Fruit fly (Drosophila melanogaster) whole organism, embryonic: Measurements from ENCODE around the gene CG44001.

Source experiments
- Asciz ChIP-seq: fragments of 200-800 bp; sonication (Bioruptor generic); optimal IDR thresholded peaks from 2 replicates; lab custom pipeline; 2017; ENCODE audit warnings: missing biosample characterization, mild to moderate bottlenecking, missing genetic modification characterization, missing genetic modification reagents
- Atf6 ChIP-seq: fragments of 200-800 bp; sonication (Bioruptor generic); IDR thresholded peaks from 2 replicates; pipeline ENCODE4 v1.3.6; 2022; ENCODE audit warnings: missing biosample characterization, missing genetic modification characterization
- Bgb ChIP-seq: fragments of 200-800 bp; sonication (Bioruptor generic); IDR thresholded peaks from 2 replicates; pipeline ENCODE4 v1.3.6; 2022; ENCODE audit warnings: missing biosample characterization, missing genetic modification characterization; ENCODE audit not compliant: partially characterized antibody
- CG11695 ChIP-seq: fragments of 200-800 bp; sonication (Bioruptor generic); IDR thresholded peaks from 3 replicates; pipeline ENCODE4 v1.3.6; 2022; ENCODE audit warnings: missing biosample characterization, missing genetic modification characterization
- CG12659 ChIP-seq: fragments of 200-800 bp; sonication (Bioruptor generic); optimal IDR thresholded peaks from 3 replicates; lab custom pipeline; 2017; ENCODE audit warnings: mild to moderate bottlenecking, missing biosample characterization, missing genetic modification reagents, missing genetic modification characterization
- CG12942 ChIP-seq: fragments of 200-800 bp; sonication (Bioruptor generic); optimal IDR thresholded peaks from 3 replicates; lab custom pipeline; 2016; ENCODE audit warnings: missing biosample characterization, missing genetic modification characterization
- CG14014 ChIP-seq: fragments of 200-800 bp; sonication (Bioruptor generic); IDR thresholded peaks from 2 replicates; pipeline ENCODE4 v1.3.6; 2022; ENCODE audit warnings: missing biosample characterization, missing genetic modification characterization
- CG14050 ChIP-seq: fragments of 200-800 bp; sonication (Bioruptor generic); IDR thresholded peaks from 3 replicates; pipeline ENCODE4 v1.3.6; 2022; ENCODE audit warnings: missing biosample characterization, missing genetic modification characterization
- CG14441 ChIP-seq: fragments of 200-800 bp; sonication (Bioruptor generic); IDR thresholded peaks from 2 replicates; pipeline ENCODE4 v1.3.6; 2022; ENCODE audit warnings: missing biosample characterization, missing genetic modification characterization
- CG14667 ChIP-seq: fragments of 200-800 bp; sonication (Bioruptor generic); IDR thresholded peaks from 2 replicates; pipeline ENCODE4 v1.3.6; 2022; ENCODE audit warnings: missing biosample characterization, missing genetic modification characterization
- CG14710 ChIP-seq: fragments of 200-800 bp; sonication (Bioruptor generic); optimal IDR thresholded peaks from 3 replicates; lab custom pipeline; 2019; ENCODE audit warnings: missing biosample characterization, mild to moderate bottlenecking, missing genetic modification characterization, moderate library complexity
- CG1647 ChIP-seq: fragments of 200-800 bp; sonication (Bioruptor generic); optimal IDR thresholded peaks from 3 replicates; lab custom pipeline; 2016; ENCODE audit warnings: missing biosample characterization, missing genetic modification characterization
- CG17612 ChIP-seq: fragments of 200-800 bp; sonication (Bioruptor generic); IDR thresholded peaks from 2 replicates; pipeline ENCODE4 v1.3.6; 2022; ENCODE audit warnings: missing biosample characterization, missing genetic modification characterization
- CG31441 ChIP-seq: fragments of 200-800 bp; sonication (Bioruptor generic); IDR thresholded peaks from 2 replicates; pipeline ENCODE4 v1.3.6; 2022; ENCODE audit warnings: missing biosample characterization, missing genetic modification characterization
- CG33557 ChIP-seq: fragments of 200-800 bp; sonication (Bioruptor generic); optimal IDR thresholded peaks from 2 replicates; lab custom pipeline; 2019; ENCODE audit warnings: missing biosample characterization, mild to moderate bottlenecking, missing genetic modification characterization, moderate library complexity
- CG34422 ChIP-seq: fragments of 200-800 bp; sonication (Bioruptor generic); IDR thresholded peaks from 3 replicates; pipeline ENCODE4 v1.3.6; 2022; ENCODE audit warnings: missing biosample characterization, missing genetic modification characterization
- CG7271 ChIP-seq: fragments of 200-800 bp; sonication (Bioruptor generic); optimal IDR thresholded peaks from 2 replicates; lab custom pipeline; 2018; ENCODE audit warnings: missing biosample characterization, mild to moderate bottlenecking, missing genetic modification characterization, moderate library complexity
- CG7372 ChIP-seq: fragments of 200-800 bp; sonication (Bioruptor generic); IDR thresholded peaks from 2 replicates; pipeline ENCODE4 v1.3.6; 2022; ENCODE audit warnings: missing biosample characterization, missing genetic modification characterization
- Deaf1 ChIP-seq: fragments of 200-800 bp; optimal IDR thresholded peaks from 3 replicates; lab custom pipeline; 2019; ENCODE audit warnings: missing biosample characterization, mild to moderate bottlenecking, missing genetic modification characterization, moderate library complexity
- HLH4C ChIP-seq: fragments of 200-800 bp; sonication (Bioruptor generic); IDR thresholded peaks from 3 replicates; pipeline ENCODE4 v1.3.6; 2022; ENCODE audit warnings: missing biosample characterization, missing genetic modification characterization; ENCODE audit not compliant: partially characterized antibody
- Kr ChIP-seq: fragments of 200-800 bp; sonication (Bioruptor generic); optimal IDR thresholded peaks from 2 replicates; lab custom pipeline; 2017; ENCODE audit warnings: missing biosample characterization, mild to moderate bottlenecking, missing genetic modification characterization
- Lim3 ChIP-seq: fragments of 200-800 bp; sonication (Bioruptor generic); IDR thresholded peaks from 2 replicates; pipeline ENCODE4 v1.3.6; 2022; ENCODE audit warnings: missing biosample characterization, missing genetic modification characterization
- Mes4 ChIP-seq: fragments of 200-800 bp; sonication (Bioruptor generic); optimal IDR thresholded peaks from 2 replicates; lab custom pipeline; 2016; ENCODE audit warnings: missing biosample characterization, missing genetic modification characterization
- Nf-YA ChIP-seq: fragments of 200-800 bp; sonication (Bioruptor generic); IDR thresholded peaks from 2 replicates; pipeline ENCODE4 v1.3.6; 2022; ENCODE audit warnings: missing biosample characterization, missing genetic modification characterization
- Nf-YB ChIP-seq: fragments of 200-800 bp; sonication (Bioruptor generic); optimal IDR thresholded peaks from 3 replicates; lab custom pipeline; 2019; ENCODE audit warnings: missing biosample characterization, mild to moderate bottlenecking, missing genetic modification characterization, moderate library complexity
- Sox100B ChIP-seq: fragments of 200-800 bp; sonication (Bioruptor generic); optimal IDR thresholded peaks from 3 replicates; lab custom pipeline; 2018; ENCODE audit warnings: missing biosample characterization, mild to moderate bottlenecking, missing genetic modification characterization
- ac ChIP-seq: fragments of 200-800 bp; sonication (Bioruptor generic); optimal IDR thresholded peaks from 3 replicates; lab custom pipeline; 2017; ENCODE audit warnings: missing biosample characterization, mild to moderate bottlenecking, missing genetic modification characterization
- aop ChIP-seq: fragments of 200-800 bp; sonication (Bioruptor generic); IDR thresholded peaks from 2 replicates; pipeline ENCODE4 v1.3.6; 2022; ENCODE audit warnings: missing biosample characterization, missing genetic modification characterization
- ato ChIP-seq: fragments of 200-800 bp; sonication (Bioruptor generic); IDR thresholded peaks from 2 replicates; pipeline ENCODE4 v1.3.6; 2022; ENCODE audit warnings: missing biosample characterization, missing genetic modification characterization; ENCODE audit not compliant: partially characterized antibody
- az2 ChIP-seq: fragments of 200-800 bp; sonication (Bioruptor generic); optimal IDR thresholded peaks from 3 replicates; lab custom pipeline; 2016; ENCODE audit warnings: missing biosample characterization, missing genetic modification characterization
- bcd ChIP-seq: fragments of 200-800 bp; sonication (Bioruptor generic); optimal IDR thresholded peaks from 2 replicates; lab custom pipeline; 2017; ENCODE audit warnings: missing biosample characterization, mild to moderate bottlenecking, missing genetic modification characterization
- cas ChIP-seq: fragments of 200-800 bp; sonication (Bioruptor generic); IDR thresholded peaks from 2 replicates; pipeline ENCODE4 v1.3.6; 2022; ENCODE audit warnings: missing biosample characterization, missing genetic modification characterization
- crol ChIP-seq: fragments of 200-800 bp; sonication (Bioruptor generic); IDR thresholded peaks from 2 replicates; pipeline ENCODE4 v1.3.6; 2022; ENCODE audit warnings: missing biosample characterization, missing genetic modification characterization
- dimm ChIP-seq: fragments of 200-800 bp; sonication (Bioruptor generic); IDR thresholded peaks from 2 replicates; pipeline ENCODE4 v1.3.6; 2022; ENCODE audit warnings: missing biosample characterization, missing genetic modification characterization
- dmrt11E ChIP-seq: fragments of 200-800 bp; sonication (Bioruptor generic); optimal IDR thresholded peaks from 3 replicates; lab custom pipeline; 2018; ENCODE audit warnings: missing biosample characterization, mild to moderate bottlenecking, missing genetic modification characterization, moderate library complexity
- eve ChIP-seq, 2 experiments: fragments of >200 bp; optimal IDR thresholded peaks; 2 replicates each; lab custom pipeline; 2017; ENCODE audit warnings: missing biosample characterization in 2 of 2, missing genetic modification characterization in 2 of 2
- exex ChIP-seq: fragments of 200-800 bp; sonication (Bioruptor generic); optimal IDR thresholded peaks from 4 replicates; lab custom pipeline; 2018; ENCODE audit warnings: missing biosample characterization, mild to moderate bottlenecking, missing genetic modification characterization, moderate library complexity
- ftz-f1 ChIP-seq: fragments of 200-800 bp; sonication (Bioruptor generic); optimal IDR thresholded peaks from 2 replicates; lab custom pipeline; 2016; ENCODE audit warnings: missing biosample characterization, missing genetic modification characterization
- gt ChIP-seq: fragments of 200-800 bp; sonication (Bioruptor generic); IDR thresholded peaks from 2 replicates; pipeline ENCODE4 v1.3.6; 2022; ENCODE audit warnings: missing biosample characterization, missing genetic modification characterization
- kay ChIP-seq: fragments of 200-800 bp; sonication (Bioruptor generic); optimal IDR thresholded peaks from 2 replicates; lab custom pipeline; 2016; ENCODE audit warnings: missing biosample characterization, missing genetic modification characterization
- klu ChIP-seq: fragments of 200-800 bp; sonication (Bioruptor generic); IDR thresholded peaks from 2 replicates; pipeline ENCODE4 v1.3.6; 2022; ENCODE audit warnings: missing biosample characterization, missing genetic modification characterization
- lab ChIP-seq: fragments of 200-800 bp; sonication (Bioruptor generic); optimal IDR thresholded peaks from 3 replicates; lab custom pipeline; 2017; ENCODE audit warnings: missing biosample characterization, missing genetic modification characterization, mild to moderate bottlenecking, moderate library complexity, missing genetic modification reagents
- odd ChIP-seq: fragments of 200-800 bp; sonication (Bioruptor generic); optimal IDR thresholded peaks from 2 replicates; lab custom pipeline; 2017; ENCODE audit warnings: missing biosample characterization, mild to moderate bottlenecking, missing genetic modification characterization
- slp2 ChIP-seq: fragments of 200-800 bp; sonication (Bioruptor generic); optimal IDR thresholded peaks from 2 replicates; lab custom pipeline; 2016; ENCODE audit warnings: missing biosample characterization, missing genetic modification characterization
- tna ChIP-seq: fragments of 200-800 bp; sonication (Bioruptor generic); IDR thresholded peaks from 2 replicates; pipeline ENCODE4 v1.3.6; 2022; ENCODE audit warnings: missing biosample characterization, missing genetic modification characterization; ENCODE audit not compliant: partially characterized antibody
- zf30C ChIP-seq: fragments of 200-800 bp; sonication (Bioruptor generic); optimal IDR thresholded peaks from 3 replicates; lab custom pipeline; 2018; ENCODE audit warnings: missing biosample characterization, mild to moderate bottlenecking, missing genetic modification characterization

CG44001 gene

dm6 chr2L:4996283-4996922 is 46.7 kb upstream of the CG44001 start (continued):
- TF ChIP-seq Nf-YB (GFP tag; lab: Kevin White, UChicago) (no peak), slp2 (GFP tag; lab: Kevin White, UChicago) (no peak), ato (GFP tag; lab: Robert Waterston, UW) (0 out of 2 replicates have a peak, but pooled peaks have one; percentile 9), eve (GFP tag; optimal IDR thresholded peaks at IDR 0.05; lab: Kevin White, UChicago) (peak in 1 of 2 experiments; percentile 69), Kr (no peak), CG11695 (no peak), CG17612 (GFP tag; lab: Robert Waterston, UW) (no peak), Mes4 (GFP tag; lab: Kevin White, UChicago) (no peak), CG14667 (GFP tag; lab: Robert Waterston, UW) (no peak)

- TF ChIP-seq Lim3 (GFP tag; lab: Robert Waterston, UW) (peak; percentile 99; the same call in 1 of the 2 replicates), exex (tag; lab: Kevin White, UChicago) (peak; percentile 88), kay (GFP tag; lab: Kevin White, UChicago) (peak; percentile 97), CG31441 (peak; percentile 99), CG14441 (GFP tag; lab: Robert Waterston, UW) (peak; percentile 99), CG1647 (peak; percentile 99), crol (GFP tag; lab: Robert Waterston, UW) (peak; percentile 96), Bgb (GFP tag; lab: Robert Waterston, UW) (peak; percentile 59), lab (GFP tag; lab: Kevin White, UChicago) (peak; percentile 99), CG14014 (peak; percentile 99), Asciz (GFP tag; lab: Kevin White, UChicago) (peak; percentile 99), zf30C (GFP tag; lab: Kevin White, UChicago) (no peak), odd (GFP tag; lab: Kevin White, UChicago) (peak; percentile 97), CG14667 (GFP tag; lab: Robert Waterston, UW) (peak; percentile 99), dimm (GFP tag; lab: Robert Waterston, UW) (peak; percentile 98), ftz-f1 (GFP tag; lab: Kevin White, UChicago) (peak; percentile 88), az2 (GFP tag; lab: Kevin White, UChicago) (peak; percentile 99), HLH4C (GFP tag; lab: Robert Waterston, UW) (peak; percentile 66), tna (GFP tag; lab: Robert Waterston, UW) (peak; percentile 55), Deaf1 (tag; lab: Kevin White, UChicago) (peak; percentile 98), Sox100B (peak; percentile 97), bcd (GFP tag; lab: Kevin White, UChicago) (peak; percentile 99), dmrt11E (peak; percentile 99), Nf-YA (peak; percentile 98), aop (GFP tag; lab: Robert Waterston, UW) (peak; percentile 96), CG7271 (peak; percentile 89), CG7372 (peak; percentile 99), klu (peak; percentile 98), CG12659 (peak; percentile 99), Atf6 (peak; percentile 99), cas (peak; percentile 98), CG14050 (GFP tag; lab: Robert Waterston, UW) (peak; percentile 99), gt (GFP tag; lab: Robert Waterston, UW) (peak; percentile 98), CG14710 (tag; lab: Kevin White, UChicago) (peak; percentile 98), CG34422 (peak; percentile 100), CG33557 (GFP tag; lab: Kevin White, UChicago) (peak; percentile 98), CG17612 (GFP tag; lab: Robert Waterston, UW) (peak; percentile 98), CG12942 (peak; percentile 99), ac (GFP tag; lab: Kevin White, UChicago) (peak; percentile 97)
Observed at dm6 chr2L:4997401-4998259, 45.4 kb upstream of the CG44001 start.
